Worm (Caenorhabditis elegans): ENCODE measurements around the gene T05G5.1.
A peak's percentile ranks its signal among the peaks of the same experiment; 100 is the strongest.

The T05G5.1 gene

ce11 chrIII:9783133-9783590 is 40.0 kb upstream of the T05G5.1 start:
- TF ChIP-seq ceh-79 (tag; optimal IDR thresholded peaks at IDR 0.05) (no peak), nhr-120 (GFP tag; IDR thresholded peaks at IDR 0.05) (no peak), tlf-1 (GFP tag; optimal IDR thresholded peaks at IDR 0.05) (peak; percentile 42), ztf-18 (tag; optimal IDR thresholded peaks at IDR 0.05) (no peak), F49E8.2 (tag; optimal IDR thresholded peaks at IDR 0.05; ENCODE audit: insufficient read depth) (peak; percentile 24), let-607 (tag; optimal IDR thresholded peaks at IDR 0.05) (peak; percentile 21 to 35), madf-6 (GFP tag; IDR thresholded peaks at IDR 0.05) (peak; percentile 42), lin-35 (GFP tag; optimal IDR thresholded peaks at IDR 0.05) (peak in 1 of 3 experiments; percentile 57), ekl-4 (GFP tag; IDR thresholded peaks at IDR 0.05) (peak; percentile 17; the same call in 1 of the 2 replicates), attf-5 (GFP tag; optimal IDR thresholded peaks at IDR 0.05) (peak; percentile 21), xnd-1 (tag; optimal IDR thresholded peaks at IDR 0.05) (no peak), atf-7 (tag; optimal IDR thresholded peaks at IDR 0.05) (peak; percentile 61), ztf-26 (tag; optimal IDR thresholded peaks at IDR 0.05) (no peak), Y53F4B.3 (GFP tag; IDR thresholded peaks at IDR 0.05) (no peak), cebp-2 (GFP tag; IDR thresholded peaks at IDR 0.05) (0 out of 2 replicates have a peak, but pooled peaks have one; percentile 36), Y56A3A.18 (GFP tag; IDR thresholded peaks at IDR 0.05) (peak; percentile 54; the same call in 1 of the 2 replicates), attf-3 (GFP tag; conservative IDR thresholded peaks at IDR 0.05) (no peak), dpff-1 (tag; optimal IDR thresholded peaks at IDR 0.05) (no peak), him-1 (tag; optimal IDR thresholded peaks at IDR 0.05) (no peak), snpc-1.1 (tag; optimal IDR thresholded peaks at IDR 0.05; ENCODE audit: insufficient read depth) (no peak), nhr-27 (tag; optimal IDR thresholded peaks at IDR 0.05) (no peak), lin-40 (tag; optimal IDR thresholded peaks at IDR 0.05) (peak; percentile 38), bed-1 (GFP tag; IDR thresholded peaks at IDR 0.05) (0 out of 2 replicates have a peak, but pooled peaks have one; percentile 14), C17E4.6 (GFP tag; IDR thresholded peaks at IDR 0.05) (no peak), madf-3 (GFP tag; IDR thresholded peaks at IDR 0.05) (peak; percentile 85), cebp-1 (GFP tag; IDR thresholded peaks at IDR 0.05) (no peak), cebp-1 (tag; optimal IDR thresholded peaks at IDR 0.05) (peak; percentile 29), ceh-58 (GFP tag; IDR thresholded peaks at IDR 0.05) (0 out of 2 replicates have a peak, but pooled peaks have one; percentile 60), F22D6.2 (tag; optimal IDR thresholded peaks at IDR 0.05) (no peak), die-1 (tag; optimal IDR thresholded peaks at IDR 0.05) (no peak), hsf-1 (GFP tag; IDR thresholded peaks at IDR 0.05) (0 out of 2 replicates have a peak, but pooled peaks have one; percentile 54), ccch-3 (GFP tag; optimal IDR thresholded peaks at IDR 0.05) (no peak), unc-62 (GFP tag; optimal IDR thresholded peaks at IDR 0.05) (no peak), bed-2 (GFP tag; IDR thresholded peaks at IDR 0.05) (no peak), pbrm-1 (GFP tag; IDR thresholded peaks at IDR 0.05) (0 out of 2 replicates have a peak, but pooled peaks have one; percentile 15), B0336.3 (GFP tag; IDR thresholded peaks at IDR 0.05) (peak; percentile 50; the same call in 1 of the 2 replicates), ama-1 (optimal IDR thresholded peaks at IDR 0.05) (no peak), ama-1 (GFP tag; optimal IDR thresholded peaks at IDR 0.05) (no peak), mxl-1 (tag; optimal IDR thresholded peaks at IDR 0.05) (no peak), nhr-179 (tag; optimal IDR thresholded peaks at IDR 0.05) (no peak), snpc-4 (GFP tag; optimal IDR thresholded peaks at IDR 0.05) (no peak), snpc-4 (tag; optimal IDR thresholded peaks at IDR 0.05) (peak in 1 of 4 experiments; percentile 2), mel-28 (tag; optimal IDR thresholded peaks at IDR 0.05; ENCODE audit: borderline replicate concordance) (no peak), gei-17 (GFP tag; optimal IDR thresholded peaks at IDR 0.05) (peak; percentile 3), F57C9.4 (tag; optimal IDR thresholded peaks at IDR 0.05) (peak; percentile 80), F23B12.7 (tag; optimal IDR thresholded peaks at IDR 0.05; ENCODE audit: insufficient read depth) (no peak), ceh-27 (GFP tag; optimal IDR thresholded peaks at IDR 0.05) (no peak), hrde-1 (tag; optimal IDR thresholded peaks at IDR 0.05; ENCODE audit: borderline replicate concordance) (peak; percentile 6), mes-4 (tag; optimal IDR thresholded peaks at IDR 0.05) (no peak)

Data from whole organism, young adult.